Worm (Caenorhabditis elegans): Measurements from ENCODE around the gene kcmf-1.

ce11 chrIII:7854494-7855184 lies 25.4 kb downstream of the kcmf-1 start, which contains the start of gene rpl-35:
- TF ChIP-seq odd-2 (tag; optimal IDR thresholded peaks at IDR 0.05): no peak
- TF ChIP-seq sox-4 (tag; optimal IDR thresholded peaks at IDR 0.05): peak; percentile 78
- peak; percentile 98 for TF ChIP-seq ceh-31 (tag; optimal IDR thresholded peaks at IDR 0.05)
- peak; percentile 97 for TF ChIP-seq dve-1 (tag; optimal IDR thresholded peaks at IDR 0.05)
- peak; percentile 89 for TF ChIP-seq pqm-1 (tag; optimal IDR thresholded peaks at IDR 0.05)
- no peak for TF ChIP-seq ama-1 (optimal IDR thresholded peaks at IDR 0.05)
- TF ChIP-seq ets-4 (tag; optimal IDR thresholded peaks at IDR 0.05): peak; percentile 84
- no peak for TF ChIP-seq pha-4 (tag; optimal IDR thresholded peaks at IDR 0.05)
- TF ChIP-seq tbx-2 (tag; optimal IDR thresholded peaks at IDR 0.05): peak; percentile 98
- no peak for TF ChIP-seq pag-3 (tag; optimal IDR thresholded peaks at IDR 0.05; ENCODE audit: borderline replicate concordance)
- TF ChIP-seq elt-4 (tag; optimal IDR thresholded peaks at IDR 0.05): no peak
- TF ChIP-seq nfya-1 (tag; optimal IDR thresholded peaks at IDR 0.05): peak; percentile 99
- TF ChIP-seq lin-11 (tag; optimal IDR thresholded peaks at IDR 0.05): peak; percentile 53
